Worm (Caenorhabditis elegans) whole organism, L2 larva: Measurements from ENCODE around the gene Y48A6B.3.

Source experiments
- Y55F3AM.14 ChIP-seq: fragments of 200-800 bp; sonication (Bioruptor generic); optimal IDR thresholded peaks from 2 replicates; lab custom pipeline; 2018; ENCODE audit warnings: mild to moderate bottlenecking, missing genetic modification characterization, missing compliant biosample characterization
- ZK546.5 ChIP-seq: sonication (generic microtip); optimal IDR thresholded peaks from 2 replicates; lab custom pipeline; 2017; ENCODE audit warnings: missing biosample characterization, missing genetic modification characterization
- dmd-4 ChIP-seq: sonication (generic microtip); optimal IDR thresholded peaks from 2 replicates; lab custom pipeline; 2017; ENCODE audit warnings: missing biosample characterization, missing genetic modification characterization
- egl-27 ChIP-seq: sonication (generic microtip); optimal IDR thresholded peaks from 3 replicates; lab custom pipeline; 2017; ENCODE audit warnings: missing biosample characterization, missing genetic modification reagents, missing genetic modification characterization
- fos-1 ChIP-seq: fragments of 150-350 bp; optimal IDR thresholded peaks from 2 replicates; lab custom pipeline; 2014; ENCODE audit warnings: missing biosample characterization, missing genetic modification characterization
- lsy-2 ChIP-seq, 2 experiments: fragments of 150-350 bp in 1 of 2; sonication (generic microtip) in 1 of 2; optimal IDR thresholded peaks; 2 replicates each; lab custom pipeline; 2014 to 2017; ENCODE audit warnings: missing biosample characterization in 2 of 2, missing genetic modification characterization in 2 of 2
- nhr-129 ChIP-seq: fragments of 150-350 bp; optimal IDR thresholded peaks from 2 replicates; lab custom pipeline; 2014; ENCODE audit warnings: missing biosample characterization, missing genetic modification characterization
- nhr-21 ChIP-seq: fragments of 150-350 bp; optimal IDR thresholded peaks from 2 replicates; lab custom pipeline; 2014; ENCODE audit warnings: missing biosample characterization, missing genetic modification characterization
- nhr-237 ChIP-seq: fragments of 150-350 bp; optimal IDR thresholded peaks from 2 replicates; lab custom pipeline; 2014; ENCODE audit warnings: missing biosample characterization, missing genetic modification characterization
- sem-4 ChIP-seq: fragments of 150-350 bp; optimal IDR thresholded peaks from 2 replicates; lab custom pipeline; 2014; ENCODE audit warnings: missing biosample characterization, missing genetic modification reagents, missing genetic modification characterization
- skn-1 ChIP-seq: sonication (generic microtip); optimal IDR thresholded peaks from 2 replicates; lab custom pipeline; 2017; ENCODE audit warnings: missing biosample characterization, missing genetic modification characterization
- sma-3 ChIP-seq: sonication (generic microtip); optimal IDR thresholded peaks from 2 replicates; lab custom pipeline; 2016; ENCODE audit warnings: missing genetic modification reagents, missing genetic modification characterization, missing compliant biosample characterization
- unc-39 ChIP-seq: fragments of 150-350 bp; optimal IDR thresholded peaks from 2 replicates; lab custom pipeline; 2014; ENCODE audit warnings: missing biosample characterization, missing genetic modification characterization
- zag-1 ChIP-seq: fragments of 150-350 bp; optimal IDR thresholded peaks from 2 replicates; lab custom pipeline; 2014; ENCODE audit warnings: missing biosample characterization, missing genetic modification characterization

Gene Y48A6B.3

DNA sequence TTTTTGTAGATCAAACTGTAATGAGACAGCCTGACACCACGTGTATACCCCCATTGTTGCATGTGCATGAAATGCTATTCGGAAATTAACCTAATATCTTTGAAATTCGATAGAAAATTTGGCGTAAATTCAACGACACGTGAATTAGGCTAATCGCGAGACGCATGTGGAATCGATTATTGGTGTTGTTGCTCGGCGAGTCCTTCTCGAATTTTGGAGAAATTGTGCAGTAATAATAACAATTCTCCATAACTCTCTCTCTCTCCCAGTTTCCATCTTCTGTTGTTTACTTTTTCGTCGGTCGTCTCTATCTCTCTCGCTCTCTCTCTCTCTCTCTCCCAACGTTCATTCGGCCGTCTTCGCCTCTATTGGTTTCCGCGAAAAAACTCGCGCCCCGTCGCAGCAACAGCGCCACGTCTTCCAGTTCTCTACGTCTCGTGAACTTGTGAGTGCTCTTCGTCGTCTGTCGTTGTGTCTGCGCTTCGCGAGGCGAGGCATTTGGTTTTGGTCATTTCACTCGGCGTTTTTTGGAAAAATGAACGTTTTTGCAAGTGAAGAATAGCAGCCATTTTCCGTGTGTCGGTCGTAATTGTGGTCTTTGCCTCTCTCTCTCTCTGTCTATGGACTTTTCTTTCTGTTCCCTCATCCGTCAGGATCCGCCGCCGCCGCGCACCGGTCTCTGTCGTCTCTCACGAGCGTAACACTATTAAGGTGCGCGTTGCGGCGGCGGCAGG lies 46.7 kb downstream of the Y48A6B.3 start (continued):
- peak; percentile 60 for TF ChIP-seq Y55F3AM.14 (GFP tag; lab: Kevin White, UChicago)
- TF ChIP-seq nhr-129 (tag; lab: Kevin White, UChicago) = peak; percentile 67
- peak; percentile 69 for TF ChIP-seq nhr-21 (tag; lab: Kevin White, UChicago)
- no peak for TF ChIP-seq dmd-4 (tag; lab: Kevin White, UChicago)
- no peak for TF ChIP-seq unc-39 (tag; lab: Kevin White, UChicago)
- no peak for TF ChIP-seq nhr-237 (tag; lab: Kevin White, UChicago)
- peak; percentile 49 for TF ChIP-seq sem-4 (tag; lab: Kevin White, UChicago)
- no peak for TF ChIP-seq egl-27 (tag; lab: Kevin White, UChicago)
- no peak for TF ChIP-seq ZK546.5 (tag; lab: Kevin White, UChicago)
- peak; percentile 38 to 71 for TF ChIP-seq lsy-2 (tag; optimal IDR thresholded peaks at IDR 0.05; lab: Kevin White, UChicago)
- peak; percentile 34 for TF ChIP-seq zag-1 (tag; lab: Kevin White, UChicago)
- peak; percentile 53 for TF ChIP-seq sma-3
- TF ChIP-seq fos-1 (tag; lab: Kevin White, UChicago) = peak; percentile 80
- TF ChIP-seq skn-1 (tag; lab: Kevin White, UChicago) = no peak
